Fruit fly (Drosophila melanogaster): ENCODE results near the gene CAH9.

DNA sequence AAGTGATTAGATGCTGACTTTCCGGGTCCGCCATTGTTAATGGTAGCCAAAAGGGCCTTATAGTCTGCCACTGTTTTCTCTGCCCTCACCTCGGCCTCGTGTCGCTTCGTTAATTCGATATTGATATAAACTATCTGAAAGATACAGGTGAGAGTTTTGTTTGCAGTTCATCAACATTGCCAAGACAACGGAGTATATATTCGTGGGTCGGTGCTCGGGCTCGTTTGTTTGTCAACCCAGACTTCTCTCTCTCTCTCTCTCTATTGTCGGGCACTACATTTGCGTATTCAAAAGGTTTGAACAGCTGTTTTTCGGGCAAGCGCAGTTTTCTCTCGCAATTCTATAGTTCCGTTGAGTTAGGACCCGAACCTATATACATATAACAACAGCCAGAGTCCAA, 38.6 kb downstream of the CAH9 start:
- no peak for TF ChIP-seq CG8478 (optimal IDR thresholded peaks at IDR 0.05)
- no peak for TF ChIP-seq CTCF (optimal IDR thresholded peaks at IDR 0.05)
